Worm (Caenorhabditis elegans): ENCODE data around the gene ZC477.2.

- TF ChIP-seq scrt-1 (GFP tag; IDR thresholded peaks at IDR 0.05): no peak
- TF ChIP-seq B0310.2 (tag; optimal IDR thresholded peaks at IDR 0.05): no peak
- no peak for TF ChIP-seq aly-1 (tag; optimal IDR thresholded peaks at IDR 0.05)
- no peak for TF ChIP-seq ceh-36 (tag; optimal IDR thresholded peaks at IDR 0.05)
- no peak for TF ChIP-seq tbx-37 (GFP tag; conservative IDR thresholded peaks at IDR 0.05)
- TF ChIP-seq ama-1 (optimal IDR thresholded peaks at IDR 0.05): no peak
Measured at ce11 chrIV:7121313-7122055, 13.5 kb downstream of the ZC477.2 start, which contains the start of the genes C34D4.10 and str-48.

Data from whole organism, early embryonic.